Worm (Caenorhabditis elegans): ENCODE measurements around the gene Y49F6B.20.

DNA sequence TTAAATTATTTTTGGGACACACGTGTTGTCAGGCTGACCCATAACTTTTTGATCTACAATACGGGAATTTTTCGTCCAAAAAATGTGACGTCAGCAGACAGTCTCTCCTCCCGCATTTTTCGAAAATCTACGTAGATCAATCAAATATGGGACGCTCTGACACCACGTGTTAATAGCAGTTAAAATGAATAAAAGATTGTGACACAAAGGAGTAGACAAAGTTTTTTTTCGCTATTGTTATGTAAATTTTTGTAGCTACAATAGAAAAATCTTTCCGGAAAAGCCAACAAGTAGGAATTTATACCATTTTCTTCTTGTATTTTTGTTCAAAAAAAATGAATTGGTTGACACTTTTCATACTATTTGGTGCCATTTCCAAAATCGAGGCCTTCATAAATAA, 29.1 kb downstream of the Y49F6B.20 start, which contains the start of gene C16C8.27:
- TF ChIP-seq snpc-4 (GFP tag; optimal IDR thresholded peaks at IDR 0.05) (no peak), snpc-4 (tag; optimal IDR thresholded peaks at IDR 0.05) (no peak), efl-1 (GFP tag; optimal IDR thresholded peaks at IDR 0.05) (no peak), cebp-1 (GFP tag; IDR thresholded peaks at IDR 0.05) (no peak), cebp-1 (tag; optimal IDR thresholded peaks at IDR 0.05) (no peak), nfyb-1 (GFP tag; IDR thresholded peaks at IDR 0.05) (no peak), akir-1 (GFP tag; optimal IDR thresholded peaks at IDR 0.05) (no peak), Y56A3A.18 (GFP tag; IDR thresholded peaks at IDR 0.05) (no peak), tbx-9 (tag; optimal IDR thresholded peaks at IDR 0.05; ENCODE audit: borderline replicate concordance) (no peak), pha-4 (tag; optimal IDR thresholded peaks at IDR 0.05) (no peak), die-1 (tag; optimal IDR thresholded peaks at IDR 0.05) (no peak), snpc-3.4 (tag; optimal IDR thresholded peaks at IDR 0.05) (no peak), nhr-80 (tag; optimal IDR thresholded peaks at IDR 0.05) (no peak)
